Worm (Caenorhabditis elegans) whole organism, L1 larva: ENCODE results near the gene T03F6.3.

Experiments used
- C16A3.4 ChIP-seq: fragments of 150-350 bp; optimal IDR thresholded peaks from 2 replicates; lab custom pipeline; 2014; ENCODE audit warnings: missing biosample characterization, missing genetic modification characterization
- F16B12.6 ChIP-seq: fragments of 150-350 bp; optimal IDR thresholded peaks from 2 replicates; lab custom pipeline; 2014; ENCODE audit warnings: missing biosample characterization, missing genetic modification characterization
- Y116A8C.19 ChIP-seq: sonication (generic microtip); optimal IDR thresholded peaks from 2 replicates; lab custom pipeline; 2016; ENCODE audit warnings: missing compliant biosample characterization, missing genetic modification characterization, borderline replicate concordance
- aha-1 ChIP-seq: fragments of 150-350 bp; optimal IDR thresholded peaks from 2 replicates; lab custom pipeline; 2014; ENCODE audit warnings: missing biosample characterization, missing genetic modification characterization
- alr-1 ChIP-seq: fragments of 200-800 bp; sonication (Bioruptor generic); optimal IDR thresholded peaks from 2 replicates; lab custom pipeline; 2018; ENCODE audit warnings: borderline replicate concordance, mild to moderate bottlenecking, missing genetic modification characterization, missing compliant biosample characterization
- aly-2 ChIP-seq: fragments of 150-350 bp; optimal IDR thresholded peaks from 2 replicates; lab custom pipeline; 2014; ENCODE audit warnings: missing biosample characterization, missing genetic modification characterization
- blmp-1 ChIP-seq: fragments of 150-350 bp; optimal IDR thresholded peaks from 2 replicates; lab custom pipeline; 2014; ENCODE audit warnings: missing biosample characterization, missing genetic modification characterization
- ceh-63 ChIP-seq: fragments of 200-800 bp; sonication (Bioruptor generic); optimal IDR thresholded peaks from 2 replicates; lab custom pipeline; 2018; ENCODE audit warnings: mild to moderate bottlenecking, missing genetic modification characterization, missing compliant biosample characterization
- ceh-8 ChIP-seq: fragments of 200-800 bp; sonication (Bioruptor generic); optimal IDR thresholded peaks from 2 replicates; lab custom pipeline; 2018; ENCODE audit warnings: mild to moderate bottlenecking, missing genetic modification characterization, moderate library complexity, missing compliant biosample characterization
- ceh-82 ChIP-seq, 3 experiments: fragments of 150-350 bp in 1 of 3; sonication (generic microtip) in 2 of 3; optimal IDR thresholded peaks; 2 replicates each; lab custom pipeline; 2014 to 2017; ENCODE audit warnings: missing biosample characterization in 3 of 3, missing genetic modification characterization in 3 of 3
- ceh-88 ChIP-seq: fragments of 200-800 bp; sonication (Bioruptor generic); IDR thresholded peaks from 2 replicates; pipeline ENCODE4 v1.3.6; 2022; ENCODE audit warnings: missing genetic modification characterization, missing compliant biosample characterization
- ceh-90 ChIP-seq: sonication (generic microtip); optimal IDR thresholded peaks from 2 replicates; lab custom pipeline; 2016; ENCODE audit warnings: missing genetic modification characterization, missing compliant biosample characterization
- ces-1 ChIP-seq: fragments of 150-350 bp; optimal IDR thresholded peaks from 2 replicates; lab custom pipeline; 2014; ENCODE audit warnings: missing biosample characterization, missing genetic modification reagents, missing genetic modification characterization
- dpl-1 ChIP-seq, 3 experiments: fragments of 150-350 bp in 2 of 3; sonication (generic microtip) in 1 of 3; optimal IDR thresholded peaks; 2 replicates each; lab custom pipeline; 2014 to 2017; ENCODE audit warnings: missing biosample characterization in 3 of 3, missing genetic modification characterization in 3 of 3, missing genetic modification reagents in 3 of 3
- dsc-1 ChIP-seq: sonication (generic microtip); optimal IDR thresholded peaks from 2 replicates; lab custom pipeline; 2016; ENCODE audit warnings: mild to moderate bottlenecking, missing genetic modification characterization, missing compliant biosample characterization
- efl-1 ChIP-seq, 4 experiments: fragments of 150-350 bp; optimal IDR thresholded peaks in 3 of 4; peaks in 1 of 4; 1 replicate in 1 of 4; 2 replicates in 3 of 4; lab custom pipeline; 2014; ENCODE audit warnings: missing biosample characterization in 2 of 4, missing genetic modification characterization in 2 of 4, missing genetic modification reagents in 2 of 4
- efl-3 ChIP-seq: fragments of 200-800 bp; sonication (Bioruptor generic); optimal IDR thresholded peaks from 2 replicates; lab custom pipeline; 2018; ENCODE audit warnings: mild to moderate bottlenecking, missing genetic modification characterization, missing compliant biosample characterization
- elt-2 ChIP-seq: sonication (generic microtip); optimal IDR thresholded peaks from 2 replicates; lab custom pipeline; 2016; ENCODE audit warnings: missing genetic modification characterization, mild to moderate bottlenecking, inconsistent platforms, missing compliant biosample characterization, missing genetic modification reagents
- elt-3 ChIP-seq, 6 experiments: fragments of 150-350 bp in 1 of 6; sonication (generic microtip); optimal IDR thresholded peaks; 2 replicates each; lab custom pipeline; 2017 to 2018; ENCODE audit warnings: missing biosample characterization in 6 of 6, missing genetic modification characterization in 6 of 6, inconsistent platforms in 1 of 6
- fos-1 ChIP-seq: fragments of 150-350 bp; optimal IDR thresholded peaks from 2 replicates; lab custom pipeline; 2014; ENCODE audit warnings: missing biosample characterization, missing genetic modification characterization
- grh-1 ChIP-seq: fragments of 200-800 bp; sonication (Bioruptor generic); IDR thresholded peaks from 2 replicates; pipeline ENCODE4 v1.3.6; 2022; ENCODE audit warnings: missing genetic modification reagents, missing genetic modification characterization, missing compliant biosample characterization
- irx-1 ChIP-seq: sonication (generic microtip); optimal IDR thresholded peaks from 2 replicates; lab custom pipeline; 2016; ENCODE audit warnings: missing genetic modification characterization, missing compliant biosample characterization
- lin-13 ChIP-seq: fragments of 150-350 bp; optimal IDR thresholded peaks from 2 replicates; lab custom pipeline; 2014; ENCODE audit warnings: missing biosample characterization, missing genetic modification reagents, missing genetic modification characterization
- lin-15B ChIP-seq: fragments of 150-350 bp; sonication (generic microtip); optimal IDR thresholded peaks from 3 replicates; lab custom pipeline; 2014; ENCODE audit warnings: missing biosample characterization, missing genetic modification characterization
- lin-35 ChIP-seq, 2 experiments: fragments of 150-350 bp; optimal IDR thresholded peaks; 2 replicates each; lab custom pipeline; 2014; ENCODE audit warnings: missing biosample characterization in 2 of 2, missing genetic modification characterization in 2 of 2, missing genetic modification reagents in 2 of 2
- mdl-1 ChIP-seq, 2 experiments: fragments of 150-350 bp; optimal IDR thresholded peaks; 2 replicates each; lab custom pipeline; 2014 to 2017; ENCODE audit warnings: missing biosample characterization in 2 of 2, missing genetic modification characterization in 2 of 2, inconsistent platforms in 1 of 2
- mep-1 ChIP-seq: fragments of 150-350 bp; optimal IDR thresholded peaks from 2 replicates; lab custom pipeline; 2014; ENCODE audit warnings: missing biosample characterization, missing genetic modification characterization
- nhr-20 ChIP-seq: sonication (generic microtip); optimal IDR thresholded peaks from 2 replicates; lab custom pipeline; 2016; ENCODE audit warnings: mild to moderate bottlenecking, missing genetic modification characterization, missing compliant biosample characterization
- nhr-237 ChIP-seq: fragments of 150-350 bp; optimal IDR thresholded peaks from 2 replicates; lab custom pipeline; 2014; ENCODE audit warnings: missing biosample characterization, missing genetic modification characterization
- nhr-28 ChIP-seq: fragments of 150-350 bp; optimal IDR thresholded peaks from 2 replicates; lab custom pipeline; 2014; ENCODE audit warnings: missing biosample characterization, missing genetic modification characterization
- nhr-47 ChIP-seq: sonication (generic microtip); optimal IDR thresholded peaks from 2 replicates; lab custom pipeline; 2016; ENCODE audit warnings: mild to moderate bottlenecking, missing genetic modification characterization, moderate library complexity, missing compliant biosample characterization
- nhr-71 ChIP-seq: sonication (generic microtip); optimal IDR thresholded peaks from 2 replicates; lab custom pipeline; 2016; ENCODE audit warnings: mild to moderate bottlenecking, missing genetic modification characterization, moderate library complexity, missing compliant biosample characterization
- nhr-76 ChIP-seq: sonication (generic microtip); optimal IDR thresholded peaks from 2 replicates; lab custom pipeline; 2017; ENCODE audit warnings: missing biosample characterization, missing genetic modification characterization
- nhr-84 ChIP-seq: sonication (generic microtip); optimal IDR thresholded peaks from 2 replicates; lab custom pipeline; 2017; ENCODE audit warnings: missing biosample characterization, missing genetic modification characterization
- nhr-85 ChIP-seq: sonication (generic microtip); peaks from one replicate; lab custom pipeline; 2016; ENCODE audit warnings: missing genetic modification characterization, inconsistent platforms, missing compliant biosample characterization
- pag-3 ChIP-seq: sonication (generic microtip); optimal IDR thresholded peaks from 2 replicates; lab custom pipeline; 2017; ENCODE audit warnings: missing genetic modification characterization, mild to moderate bottlenecking, missing compliant biosample characterization, antibody characterized with exemption, borderline replicate concordance; ENCODE audit not compliant: insufficient read depth
- pax-3 ChIP-seq: fragments of 200-800 bp; sonication (Bioruptor generic); optimal IDR thresholded peaks from 2 replicates; lab custom pipeline; 2018; ENCODE audit warnings: mild to moderate bottlenecking, missing genetic modification characterization, moderate library complexity, missing compliant biosample characterization
- pqm-1 ChIP-seq: sonication (generic microtip); optimal IDR thresholded peaks from 3 replicates; lab custom pipeline; 2017; ENCODE audit warnings: missing biosample characterization, missing genetic modification characterization
- rnt-1 ChIP-seq: sonication (generic microtip); optimal IDR thresholded peaks from 2 replicates; lab custom pipeline; 2016; ENCODE audit warnings: mild to moderate bottlenecking, missing genetic modification characterization, moderate library complexity, missing compliant biosample characterization
- skn-1 ChIP-seq: fragments of 150-350 bp; optimal IDR thresholded peaks from 2 replicates; lab custom pipeline; 2014; ENCODE audit warnings: missing biosample characterization, missing genetic modification characterization
- snpc-4 ChIP-seq: fragments of 150-350 bp; optimal IDR thresholded peaks from 2 replicates; lab custom pipeline; 2014; ENCODE audit warnings: missing biosample characterization, missing genetic modification characterization
- tbx-2 ChIP-seq: sonication (generic microtip); optimal IDR thresholded peaks from 2 replicates; lab custom pipeline; 2016; ENCODE audit warnings: missing genetic modification characterization, missing compliant biosample characterization
- tlp-1 ChIP-seq: fragments of 150-350 bp; optimal IDR thresholded peaks from 2 replicates; lab custom pipeline; 2014; ENCODE audit warnings: missing biosample characterization, missing genetic modification characterization
- unc-130 ChIP-seq: fragments of 150-350 bp; optimal IDR thresholded peaks from 2 replicates; lab custom pipeline; 2017; ENCODE audit warnings: missing biosample characterization, missing genetic modification characterization, inconsistent platforms
- unc-30 ChIP-seq: sonication (generic microtip); optimal IDR thresholded peaks from 2 replicates; lab custom pipeline; 2017; ENCODE audit warnings: missing biosample characterization, missing genetic modification characterization
- unc-98 ChIP-seq: fragments of 200-800 bp; sonication (Bioruptor generic); IDR thresholded peaks from 2 replicates; pipeline ENCODE4 v1.3.6; 2022; ENCODE audit warnings: missing genetic modification characterization, missing compliant biosample characterization
- zag-1 ChIP-seq: fragments of 150-350 bp; optimal IDR thresholded peaks from 2 replicates; lab custom pipeline; 2014; ENCODE audit warnings: missing biosample characterization, missing genetic modification characterization

The T03F6.3 gene

DNA sequence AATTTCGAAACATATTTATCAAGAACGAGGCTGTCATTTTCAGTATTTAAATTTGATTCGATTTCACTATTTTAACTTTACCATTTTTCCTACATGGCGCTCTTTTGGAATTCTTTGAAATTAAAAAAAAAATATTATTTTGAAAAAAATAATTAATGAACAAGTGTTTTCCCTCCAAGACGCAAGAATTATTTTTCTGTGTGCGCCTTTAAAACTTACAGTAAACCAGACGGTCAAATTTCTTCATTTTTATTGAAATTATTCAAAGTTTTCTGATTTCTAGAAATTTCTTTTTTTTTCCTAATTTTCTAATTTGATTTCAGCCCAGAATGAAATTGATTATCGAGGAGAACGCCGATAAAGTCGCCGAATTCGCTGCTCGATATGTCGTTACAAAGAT, at the start of gene T03F6.3:
TSS of gene T03F6.3 (plus strand) at position 318 of the 400 bp plus-strand sequence.
- TF ChIP-seq unc-98 (no peak), dsc-1 (tag; lab: Kevin White, UChicago) (no peak), C16A3.4 (tag; lab: Kevin White, UChicago) (no peak), elt-3 (tag; optimal IDR thresholded peaks at IDR 0.05; lab: Kevin White, UChicago) (no peak), ces-1 (GFP tag; lab: Kevin White, UChicago) (no peak), unc-130 (tag; lab: Kevin White, UChicago) (no peak), alr-1 (no peak), pag-3 (no peak), dpl-1 (GFP tag; optimal IDR thresholded peaks at IDR 0.05; lab: Kevin White, UChicago) (no peak), aha-1 (tag; lab: Kevin White, UChicago) (no peak)

DNA sequence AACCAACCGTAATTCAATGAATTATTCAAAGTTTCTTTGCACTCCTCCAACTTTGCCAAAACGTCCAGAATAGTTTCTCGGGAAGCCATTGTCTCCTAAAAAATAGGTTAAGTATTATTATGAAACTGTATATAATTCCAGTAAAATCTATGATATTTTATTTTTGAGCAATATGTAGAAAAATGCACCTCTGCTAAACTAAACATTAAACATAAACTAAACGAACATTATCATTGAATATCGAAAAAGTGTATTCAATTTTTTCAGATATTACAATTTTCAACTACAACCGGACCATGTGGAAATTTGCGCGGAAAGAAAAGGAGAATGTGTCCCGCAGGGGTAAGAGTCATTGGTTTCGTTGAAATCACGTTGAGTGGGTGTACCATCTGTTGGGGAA, 49.5 kb upstream of the T03F6.3 start, which contains the start of gene F53A2.3:
TSS of gene F53A2.3 (minus strand) at position 101 of the 400 bp plus-strand sequence.
- TF ChIP-seq snpc-4 (tag; lab: Kevin White, UChicago) (no peak), nhr-237 (tag; lab: Kevin White, UChicago) (no peak), skn-1 (no peak), mep-1 (tag; lab: Kevin White, UChicago) (no peak)

DNA sequence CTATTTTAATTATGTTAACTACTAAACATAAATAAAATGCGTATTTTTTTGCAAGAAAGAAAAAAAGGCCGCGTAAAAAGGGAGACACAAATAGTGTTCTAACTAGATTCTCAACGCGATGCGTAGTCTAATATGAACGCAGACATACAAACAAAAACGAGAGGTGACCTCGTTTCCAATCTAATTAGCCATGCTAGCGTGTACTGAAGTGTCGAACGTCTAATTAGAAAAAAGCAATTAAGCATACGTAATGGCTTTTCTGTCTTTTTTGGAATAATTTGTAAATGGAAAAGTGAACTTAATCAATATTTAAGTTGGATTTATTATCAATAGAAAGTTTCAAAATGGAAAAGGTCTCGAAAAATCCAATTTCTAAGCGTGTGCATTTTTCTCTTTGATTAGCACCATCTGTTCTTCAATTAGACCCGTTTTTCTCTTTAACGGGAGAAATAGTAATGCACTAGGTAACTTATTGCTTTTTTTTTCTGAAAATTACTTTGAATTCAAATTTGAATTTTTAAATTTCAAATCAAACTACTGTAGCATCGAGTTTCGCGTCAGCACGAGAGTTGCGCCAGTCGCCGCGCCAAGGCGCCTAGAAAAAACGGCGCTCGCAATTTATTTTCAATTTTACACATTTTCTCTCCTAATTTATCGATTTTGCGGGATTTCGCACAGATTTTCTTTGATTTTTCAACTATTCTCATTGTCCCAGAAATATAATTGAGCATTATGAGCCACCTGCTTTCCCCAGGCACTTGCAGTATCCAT, 48.5 kb upstream of the T03F6.3 start:
- no peak for TF ChIP-seq ceh-8 (GFP tag; lab: Kevin White, UChicago)
- no peak for TF ChIP-seq pax-3 (tag; lab: Kevin White, UChicago)
- TF ChIP-seq mdl-1 (tag; optimal IDR thresholded peaks at IDR 0.05; lab: Kevin White, UChicago): no peak
- TF ChIP-seq skn-1: no peak
- TF ChIP-seq pqm-1 (tag; lab: Kevin White, UChicago): no peak
- TF ChIP-seq lin-13 (GFP tag; lab: Kevin White, UChicago): peak; percentile 34
- TF ChIP-seq unc-130 (tag; lab: Kevin White, UChicago): no peak
- TF ChIP-seq nhr-47 (tag; lab: Kevin White, UChicago): peak; percentile 35
- no peak for TF ChIP-seq irx-1
- TF ChIP-seq ceh-90 (tag; lab: Kevin White, UChicago): no peak
- TF ChIP-seq tbx-2 (tag; lab: Kevin White, UChicago): no peak
- TF ChIP-seq rnt-1 (tag; lab: Kevin White, UChicago): peak; percentile 24
- TF ChIP-seq dsc-1 (tag; lab: Kevin White, UChicago): peak; percentile 66
- TF ChIP-seq ces-1 (GFP tag; lab: Kevin White, UChicago): no peak
- no peak for TF ChIP-seq fos-1 (tag; lab: Kevin White, UChicago)
- no peak for TF ChIP-seq aly-2 (tag; lab: Kevin White, UChicago)
- no peak for TF ChIP-seq nhr-85 (tag; lab: Kevin White, UChicago)
- no peak for TF ChIP-seq ceh-63
- peak; percentile 18 to 70 for TF ChIP-seq efl-1 (optimal IDR thresholded peaks at IDR 0.05; lab: Kevin White, UChicago)
- TF ChIP-seq efl-1 (GFP tag; optimal IDR thresholded peaks at IDR 0.05 in 1 of 2; lab: Kevin White, UChicago): peak; percentile 77 to 98
- peak; percentile 20 for TF ChIP-seq nhr-20 (tag; lab: Kevin White, UChicago)
- no peak for TF ChIP-seq F16B12.6 (tag; lab: Kevin White, UChicago)
- TF ChIP-seq unc-30 (tag; lab: Kevin White, UChicago): no peak
- no peak for TF ChIP-seq efl-3
- peak; percentile 56 for TF ChIP-seq nhr-71
- TF ChIP-seq lin-35 (GFP tag; optimal IDR thresholded peaks at IDR 0.05; lab: Kevin White, UChicago): peak; percentile 65 to 83
- peak; percentile 17 for TF ChIP-seq blmp-1 (tag; lab: Kevin White, UChicago)
- TF ChIP-seq snpc-4 (tag; lab: Kevin White, UChicago): no peak
- no peak for TF ChIP-seq ceh-88
- no peak for TF ChIP-seq tlp-1 (tag; lab: Kevin White, UChicago)
- TF ChIP-seq aha-1 (tag; lab: Kevin White, UChicago): no peak
- TF ChIP-seq nhr-76: no peak
- TF ChIP-seq nhr-84 (tag; lab: Kevin White, UChicago): no peak
- no peak for TF ChIP-seq elt-2
- peak in 1 of 3 experiments; percentile 3 for TF ChIP-seq ceh-82 (tag; optimal IDR thresholded peaks at IDR 0.05; lab: Kevin White, UChicago)
- no peak for TF ChIP-seq elt-3 (tag; optimal IDR thresholded peaks at IDR 0.05; lab: Kevin White, UChicago)
- no peak for TF ChIP-seq Y116A8C.19 (tag; lab: Kevin White, UChicago)
- no peak for TF ChIP-seq zag-1 (tag; lab: Kevin White, UChicago)
- TF ChIP-seq nhr-28 (tag; lab: Kevin White, UChicago): no peak
- TF ChIP-seq lin-15B: peak; percentile 20
- TF ChIP-seq grh-1 (GFP tag; lab: Robert Waterston, UW): no peak
